Worm (Caenorhabditis elegans) whole organism, young adult: Measurements from ENCODE around the gene F47B8.13.
A peak's percentile ranks its signal among the peaks of the same experiment; 100 is the strongest.

ENCODE experiments used
- B0035.1 ChIP-seq: sonication (generic microtip); optimal IDR thresholded peaks from 2 replicates; lab custom pipeline; 2016; ENCODE audit warnings: missing genetic modification characterization, mild to moderate bottlenecking, missing compliant biosample characterization, missing genotype, missing genetic modification reagents
- B0336.3 ChIP-seq: fragments of 200-800 bp; sonication (Bioruptor generic); IDR thresholded peaks from 2 replicates; pipeline ENCODE4 v1.3.6; 2022; ENCODE audit warnings: missing genetic modification characterization, missing compliant biosample characterization
- C06A6.2 ChIP-seq: fragments of 200-800 bp; sonication (Bioruptor generic); conservative IDR thresholded peaks from 2 replicates; pipeline ENCODE4 v1.3.6; 2022; ENCODE audit warnings: missing genetic modification characterization, missing compliant biosample characterization
- C17E4.6 ChIP-seq: fragments of 200-800 bp; sonication (Bioruptor generic); IDR thresholded peaks from 2 replicates; pipeline ENCODE4 v1.3.6; 2022; ENCODE audit warnings: missing genetic modification reagents, missing genetic modification characterization, missing compliant biosample characterization
- F22D6.2 ChIP-seq: sonication (generic microtip); optimal IDR thresholded peaks from 2 replicates; lab custom pipeline; 2016; ENCODE audit warnings: mild to moderate bottlenecking, missing genetic modification characterization, missing compliant biosample characterization
- K12H6.12 ChIP-seq: fragments of 200-800 bp; sonication (Bioruptor generic); optimal IDR thresholded peaks from 2 replicates; lab custom pipeline; 2018; ENCODE audit warnings: mild to moderate bottlenecking, missing genetic modification characterization, missing compliant biosample characterization
- Y53F4B.3 ChIP-seq: fragments of 200-800 bp; sonication (Bioruptor generic); IDR thresholded peaks from 2 replicates; pipeline ENCODE4 v1.3.6; 2022; ENCODE audit warnings: missing genetic modification reagents, missing genetic modification characterization, missing compliant biosample characterization
- akir-1 ChIP-seq: fragments of 200-800 bp; sonication (Bioruptor generic); optimal IDR thresholded peaks from 2 replicates; lab custom pipeline; 2018; ENCODE audit warnings: mild to moderate bottlenecking, missing genetic modification characterization, moderate library complexity, missing compliant biosample characterization
- aptf-2 ChIP-seq: fragments of 200-800 bp; sonication (Bioruptor generic); conservative IDR thresholded peaks from 2 replicates; pipeline ENCODE4 v1.3.6; 2022; ENCODE audit warnings: missing genetic modification reagents, missing genetic modification characterization, missing compliant biosample characterization
- aptf-3 ChIP-seq: fragments of 200-800 bp; sonication (Bioruptor generic); IDR thresholded peaks from 2 replicates; pipeline ENCODE4 v1.3.6; 2022; ENCODE audit warnings: missing genetic modification characterization, missing compliant biosample characterization
- atf-7 ChIP-seq: sonication (generic microtip); optimal IDR thresholded peaks from 2 replicates; lab custom pipeline; 2017; ENCODE audit warnings: mild to moderate bottlenecking, missing genetic modification characterization, missing compliant biosample characterization
- athp-1 ChIP-seq: sonication (generic microtip); optimal IDR thresholded peaks from 2 replicates; lab custom pipeline; 2017; ENCODE audit warnings: mild to moderate bottlenecking, missing genetic modification characterization, missing compliant biosample characterization
- attf-3 ChIP-seq: fragments of 200-800 bp; sonication (Bioruptor generic); conservative IDR thresholded peaks from 2 replicates; pipeline ENCODE4 v1.3.6; 2022; ENCODE audit warnings: missing genetic modification reagents, missing genetic modification characterization, missing compliant biosample characterization
- attf-5 ChIP-seq: fragments of 200-800 bp; sonication (Bioruptor generic); optimal IDR thresholded peaks from 2 replicates; lab custom pipeline; 2018; ENCODE audit warnings: mild to moderate bottlenecking, missing genetic modification characterization, missing compliant biosample characterization
- bed-2 ChIP-seq: fragments of 200-800 bp; sonication (Bioruptor generic); IDR thresholded peaks from 2 replicates; pipeline ENCODE4 v1.3.6; 2022; ENCODE audit warnings: missing genetic modification reagents, missing genetic modification characterization, missing compliant biosample characterization
- cebp-1 ChIP-seq, 2 experiments: fragments of 200-800 bp in 1 of 2; sonication (Bioruptor generic) in 1 of 2; sonication (generic microtip) in 1 of 2; IDR thresholded peaks in 1 of 2; optimal IDR thresholded peaks in 1 of 2; 2 replicates each; pipeline versions ENCODE4 v1.3.6 to Lab custom; 2017 to 2022; ENCODE audit warnings: missing compliant biosample characterization in 2 of 2, missing genetic modification characterization in 2 of 2, mild to moderate bottlenecking in 1 of 2, missing genetic modification reagents in 1 of 2, moderate library complexity in 1 of 2
- ceh-100 ChIP-seq: fragments of 200-800 bp; sonication (Bioruptor generic); IDR thresholded peaks from 2 replicates; pipeline ENCODE4 v1.3.6; 2022; ENCODE audit warnings: missing genetic modification reagents, missing genetic modification characterization, missing compliant biosample characterization
- chd-7 ChIP-seq: sonication (generic microtip); optimal IDR thresholded peaks from 2 replicates; lab custom pipeline; 2016; ENCODE audit warnings: mild to moderate bottlenecking, missing genetic modification characterization, moderate library complexity, missing compliant biosample characterization
- die-1 ChIP-seq: sonication (generic microtip); optimal IDR thresholded peaks from 2 replicates; lab custom pipeline; 2016; ENCODE audit warnings: missing genotype, mild to moderate bottlenecking, missing genetic modification characterization, missing compliant biosample characterization
- dox-1 ChIP-seq: fragments of 200-800 bp; sonication (Bioruptor generic); IDR thresholded peaks from 2 replicates; pipeline ENCODE4 v1.3.6; 2022; ENCODE audit warnings: missing genetic modification reagents, missing genetic modification characterization, missing compliant biosample characterization
- dpl-1 ChIP-seq: fragments of 150-350 bp; optimal IDR thresholded peaks from 2 replicates; lab custom pipeline; 2014; ENCODE audit warnings: missing biosample characterization, missing genetic modification reagents, missing genetic modification characterization
- egrh-3 ChIP-seq: fragments of 200-800 bp; sonication (Bioruptor generic); IDR thresholded peaks from 2 replicates; pipeline ENCODE4 v1.3.6; 2022; ENCODE audit warnings: missing genetic modification reagents, missing genetic modification characterization, missing compliant biosample characterization
- ekl-4 ChIP-seq: fragments of 200-800 bp; sonication (Bioruptor generic); IDR thresholded peaks from 2 replicates; pipeline ENCODE4 v1.3.6; 2022; ENCODE audit warnings: missing genetic modification reagents, missing genetic modification characterization, missing compliant biosample characterization
- hmg-1.2 ChIP-seq: fragments of 200-800 bp; sonication (Bioruptor generic); IDR thresholded peaks from 2 replicates; pipeline ENCODE4 v1.3.6; 2022; ENCODE audit warnings: missing genetic modification reagents, missing genetic modification characterization, missing compliant biosample characterization
- hmg-20 ChIP-seq: fragments of 200-800 bp; sonication (Bioruptor generic); IDR thresholded peaks from 2 replicates; pipeline ENCODE4 v1.3.6; 2022; ENCODE audit warnings: missing genetic modification reagents, missing genetic modification characterization, missing compliant biosample characterization
- lag-1 ChIP-seq: fragments of 200-800 bp; sonication (Bioruptor generic); IDR thresholded peaks from 2 replicates; pipeline ENCODE4 v1.3.6; 2022; ENCODE audit warnings: missing genetic modification reagents, missing genetic modification characterization, missing compliant biosample characterization
- let-607 ChIP-seq, 2 experiments: fragments of 200-800 bp in 1 of 2; sonication (Bioruptor generic) in 1 of 2; sonication (generic microtip) in 1 of 2; optimal IDR thresholded peaks; 2 replicates each; lab custom pipeline; 2016 to 2018; ENCODE audit warnings: mild to moderate bottlenecking in 2 of 2, missing compliant biosample characterization in 2 of 2, missing genetic modification characterization in 2 of 2, moderate library complexity in 2 of 2, missing genotype in 1 of 2
- lin-26 ChIP-seq: fragments of 200-800 bp; sonication (Bioruptor generic); IDR thresholded peaks from 2 replicates; pipeline ENCODE4 v1.3.6; 2022; ENCODE audit warnings: missing genetic modification reagents, missing genetic modification characterization, missing compliant biosample characterization
- lin-35 ChIP-seq, 3 experiments: fragments of 150-350 bp in 2 of 3; sonication (generic microtip) in 1 of 3; optimal IDR thresholded peaks; 2 replicates each; lab custom pipeline; 2014 to 2018; ENCODE audit warnings: missing biosample characterization in 3 of 3, missing genetic modification characterization in 3 of 3, missing genetic modification reagents in 3 of 3
- lin-40 ChIP-seq: sonication (generic microtip); optimal IDR thresholded peaks from 2 replicates; lab custom pipeline; 2016; ENCODE audit warnings: missing genetic modification characterization, mild to moderate bottlenecking, missing compliant biosample characterization, missing genotype, missing genetic modification reagents
- lir-1 ChIP-seq: fragments of 200-800 bp; sonication (Bioruptor generic); conservative IDR thresholded peaks from 2 replicates; pipeline ENCODE4 v1.3.6; 2022; ENCODE audit warnings: missing genetic modification reagents, missing genetic modification characterization, missing compliant biosample characterization
- madf-10 ChIP-seq: sonication (generic microtip); optimal IDR thresholded peaks from 2 replicates; lab custom pipeline; 2016; ENCODE audit warnings: mild to moderate bottlenecking, missing genetic modification characterization, missing compliant biosample characterization
- madf-3 ChIP-seq: fragments of 200-800 bp; sonication (Bioruptor generic); IDR thresholded peaks from 2 replicates; pipeline ENCODE4 v1.3.6; 2022; ENCODE audit warnings: missing genetic modification reagents, missing genetic modification characterization, missing compliant biosample characterization
- mcd-1 ChIP-seq: fragments of 200-800 bp; sonication (Bioruptor generic); IDR thresholded peaks from 2 replicates; pipeline ENCODE4 v1.3.6; 2022; ENCODE audit warnings: missing genetic modification reagents, missing genetic modification characterization, missing compliant biosample characterization
- nhr-80 ChIP-seq: sonication (generic microtip); optimal IDR thresholded peaks from 2 replicates; lab custom pipeline; 2016; ENCODE audit warnings: missing genetic modification characterization, missing compliant biosample characterization
- pbrm-1 ChIP-seq: fragments of 200-800 bp; sonication (Bioruptor generic); IDR thresholded peaks from 2 replicates; pipeline ENCODE4 v1.3.6; 2022; ENCODE audit warnings: missing genetic modification reagents, missing genetic modification characterization, missing compliant biosample characterization
- repo-1 ChIP-seq: sonication (generic microtip); optimal IDR thresholded peaks from 2 replicates; lab custom pipeline; 2017; ENCODE audit warnings: mild to moderate bottlenecking, missing genetic modification characterization, missing compliant biosample characterization
- sea-2 ChIP-seq: fragments of 200-800 bp; sonication (Bioruptor generic); IDR thresholded peaks from 2 replicates; pipeline ENCODE4 v1.3.6; 2022; ENCODE audit warnings: missing genetic modification characterization, missing compliant biosample characterization
- somi-1 ChIP-seq: fragments of 200-800 bp; sonication (Bioruptor generic); optimal IDR thresholded peaks from 2 replicates; lab custom pipeline; 2018; ENCODE audit warnings: mild to moderate bottlenecking, missing genetic modification characterization, missing compliant biosample characterization
- tbp1 ChIP-seq: fragments of 200-800 bp; sonication (Bioruptor generic); optimal IDR thresholded peaks from 2 replicates; lab custom pipeline; 2018; ENCODE audit warnings: mild to moderate bottlenecking, missing genetic modification characterization, missing compliant biosample characterization
- tbx-9 ChIP-seq: sonication (generic microtip); optimal IDR thresholded peaks from 2 replicates; lab custom pipeline; 2016; ENCODE audit warnings: borderline replicate concordance, missing genetic modification characterization, inconsistent platforms, missing compliant biosample characterization
- tlf-1 ChIP-seq: fragments of 200-800 bp; sonication (Bioruptor generic); optimal IDR thresholded peaks from 2 replicates; lab custom pipeline; 2018; ENCODE audit warnings: mild to moderate bottlenecking, missing genetic modification characterization, missing compliant biosample characterization
- unc-130 ChIP-seq: sonication (generic microtip); optimal IDR thresholded peaks from 2 replicates; lab custom pipeline; 2016; ENCODE audit warnings: missing genetic modification reagents, missing genetic modification characterization, missing compliant biosample characterization
- zfh-2 ChIP-seq: fragments of 200-800 bp; sonication (Bioruptor generic); conservative IDR thresholded peaks from 2 replicates; pipeline ENCODE4 v1.3.6; 2022; ENCODE audit warnings: missing genetic modification reagents, missing genetic modification characterization, missing compliant biosample characterization
- ztf-18 ChIP-seq: sonication (generic microtip); optimal IDR thresholded peaks from 2 replicates; lab custom pipeline; 2016; ENCODE audit warnings: missing genotype, mild to moderate bottlenecking, missing genetic modification characterization, missing compliant biosample characterization
- ztf-26 ChIP-seq: sonication (generic microtip); optimal IDR thresholded peaks from 2 replicates; lab custom pipeline; 2017; ENCODE audit warnings: missing genetic modification characterization, missing compliant biosample characterization
- ztf-28 ChIP-seq: fragments of 200-800 bp; sonication (Bioruptor generic); IDR thresholded peaks from 2 replicates; pipeline ENCODE4 v1.3.6; 2022; ENCODE audit warnings: missing genetic modification reagents, missing genetic modification characterization, missing compliant biosample characterization

The F47B8.13 gene

ce11 chrV:14350949-14351348 is 31.4 kb upstream of the F47B8.13 start:
- peak; percentile 74 for TF ChIP-seq lin-26
- TF ChIP-seq mcd-1 (GFP tag; lab: Robert Waterston, UW), result peak; percentile 93
- TF ChIP-seq B0035.1 (tag; lab: Kevin White, UChicago), result peak; percentile 39
- peak; percentile 18 for TF ChIP-seq akir-1
- TF ChIP-seq ekl-4 (GFP tag; lab: Robert Waterston, UW), result peak; percentile 85
- no peak for TF ChIP-seq tlf-1 (GFP tag; lab: Kevin White, UChicago)
- no peak for TF ChIP-seq Y53F4B.3
- 0 out of 2 replicates have a peak, but pooled peaks have one; percentile 17 for TF ChIP-seq bed-2 (GFP tag; lab: Robert Waterston, UW)
- TF ChIP-seq attf-3 (GFP tag; lab: Robert Waterston, UW), result 0 out of 2 replicates have a peak, but pooled peaks have one; percentile 32
- TF ChIP-seq cebp-1 (GFP tag; IDR thresholded peaks at IDR 0.05; lab: Robert Waterston, UW), result no peak
- peak; percentile 83 for TF ChIP-seq cebp-1 (tag; optimal IDR thresholded peaks at IDR 0.05; lab: Kevin White, UChicago)
- 0 out of 2 replicates have a peak, but pooled peaks have one; percentile 16 for TF ChIP-seq aptf-2
- TF ChIP-seq atf-7 (tag; lab: Kevin White, UChicago), result peak; percentile 76
- peak; percentile 67 for TF ChIP-seq K12H6.12
- peak; percentile 98 for TF ChIP-seq madf-10 (tag; lab: Kevin White, UChicago)
- TF ChIP-seq repo-1 (tag; lab: Kevin White, UChicago), result peak; percentile 33
- TF ChIP-seq ztf-18 (tag; lab: Kevin White, UChicago), result peak; percentile 86
- peak; percentile 1 for TF ChIP-seq dpl-1 (GFP tag; lab: Kevin White, UChicago)
- TF ChIP-seq B0336.3 (GFP tag; lab: Robert Waterston, UW), result peak; percentile 71
- TF ChIP-seq athp-1, result no peak
- TF ChIP-seq lin-40 (tag; lab: Kevin White, UChicago), result peak; percentile 77
- peak; percentile 68; the same call in 1 of the 2 replicates for TF ChIP-seq pbrm-1 (GFP tag; lab: Robert Waterston, UW)
- no peak for TF ChIP-seq aptf-3 (GFP tag; lab: Robert Waterston, UW)
- 0 out of 2 replicates have a peak, but pooled peaks have one; percentile 18 for TF ChIP-seq madf-3 (GFP tag; lab: Robert Waterston, UW)
- TF ChIP-seq hmg-1.2 (GFP tag; lab: Robert Waterston, UW), result peak; percentile 60; the same call in 1 of the 2 replicates
- peak; percentile 90 for TF ChIP-seq dox-1 (GFP tag; lab: Robert Waterston, UW)
- TF ChIP-seq tbp1, result peak; percentile 58
- TF ChIP-seq lag-1 (GFP tag; lab: Robert Waterston, UW), result no peak
- peak; percentile 54 for TF ChIP-seq ztf-26 (tag; lab: Kevin White, UChicago)
- peak; percentile 75 to 87 for TF ChIP-seq let-607 (tag; optimal IDR thresholded peaks at IDR 0.05; lab: Kevin White, UChicago)
- peak; percentile 99 for TF ChIP-seq nhr-80 (tag; lab: Kevin White, UChicago)
- 0 out of 2 replicates have a peak, but pooled peaks have one; percentile 47 for TF ChIP-seq lir-1 (GFP tag; lab: Robert Waterston, UW)
- no peak for TF ChIP-seq F22D6.2 (tag; lab: Kevin White, UChicago)
- no peak for TF ChIP-seq unc-130 (GFP tag; lab: Kevin White, UChicago)
- peak; percentile 23 for TF ChIP-seq chd-7
- peak; percentile 89 for TF ChIP-seq egrh-3 (GFP tag; lab: Robert Waterston, UW)
- TF ChIP-seq C17E4.6 (GFP tag; lab: Robert Waterston, UW), result 0 out of 2 replicates have a peak, but pooled peaks have one; percentile 41
- TF ChIP-seq sea-2 (GFP tag; lab: Robert Waterston, UW), result no peak
- TF ChIP-seq tbx-9, result no peak
- peak; percentile 99 for TF ChIP-seq zfh-2 (GFP tag; lab: Robert Waterston, UW)
- no peak for TF ChIP-seq somi-1 (GFP tag; lab: Kevin White, UChicago)
- TF ChIP-seq attf-5 (GFP tag; lab: Kevin White, UChicago), result peak; percentile 95
- 0 out of 2 replicates have a peak, but pooled peaks have one; percentile 27 for TF ChIP-seq ztf-28 (GFP tag; lab: Robert Waterston, UW)
- peak; percentile 26 for TF ChIP-seq die-1 (tag; lab: Kevin White, UChicago)
- peak; percentile 52; the same call in 1 of the 2 replicates for TF ChIP-seq hmg-20
- peak in 1 of 3 experiments; percentile 69 for TF ChIP-seq lin-35 (GFP tag; optimal IDR thresholded peaks at IDR 0.05; lab: Kevin White, UChicago)
- TF ChIP-seq C06A6.2 (GFP tag; lab: Robert Waterston, UW), result peak; percentile 59; the same call in 1 of the 2 replicates
- TF ChIP-seq ceh-100, result peak; percentile 70
